Worm (Caenorhabditis elegans): ENCODE measurements around the gene T07C4.12.
A peak's percentile ranks its signal among the peaks of the same experiment; 100 is the strongest.

The T07C4.12 gene

DNA sequence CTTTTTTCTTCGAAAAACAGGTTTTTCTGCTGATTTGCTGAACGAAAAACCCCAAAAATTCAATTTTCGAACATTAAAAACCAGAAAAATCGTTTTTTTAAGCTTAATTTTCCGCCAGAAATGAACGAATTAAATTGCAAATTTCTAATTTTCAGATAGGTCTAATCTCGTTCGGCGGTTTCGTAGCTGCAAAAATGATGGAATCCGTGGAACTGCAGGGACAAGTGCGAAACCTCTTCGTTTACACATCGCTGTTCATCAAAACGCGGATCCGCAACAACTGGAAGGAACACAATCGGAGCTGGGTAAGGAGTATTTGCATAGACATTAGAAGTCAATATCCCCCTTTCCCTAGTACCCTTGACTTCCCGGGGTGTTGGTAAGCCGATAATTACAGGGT lies 3.6 kb upstream of the T07C4.12 start:
- TF ChIP-seq dsc-1 (tag; optimal IDR thresholded peaks at IDR 0.05) (no peak), fkh-10 (GFP tag; optimal IDR thresholded peaks at IDR 0.05) (no peak), elt-3 (tag; optimal IDR thresholded peaks at IDR 0.05) (no peak), aly-2 (tag; optimal IDR thresholded peaks at IDR 0.05) (no peak)

DNA sequence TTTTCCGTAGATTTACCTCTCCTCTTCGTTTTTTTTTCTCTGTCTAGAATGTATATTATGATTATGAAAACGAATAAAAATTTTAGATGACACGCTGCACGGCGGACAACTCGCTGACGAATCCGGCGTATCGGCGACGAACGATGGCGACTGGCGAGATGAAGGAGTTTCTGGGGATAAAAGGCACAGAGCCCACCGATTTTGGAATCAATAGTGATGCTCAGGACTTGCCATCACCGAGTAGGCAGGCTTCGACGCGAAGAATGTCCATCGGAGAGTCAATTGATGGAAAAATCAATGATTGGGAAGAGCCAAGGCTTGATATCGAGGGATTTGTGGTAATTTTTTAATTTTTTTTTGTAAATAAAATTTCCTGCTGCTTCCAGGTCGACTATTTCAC lies 2.6 kb upstream of the T07C4.12 start, which contains the start of gene ced-9:
TSS of gene ced-9 (plus strand) at position 87 of the 400 bp plus-strand sequence.
- TF ChIP-seq vab-15 (tag; optimal IDR thresholded peaks at IDR 0.05) (no peak), Y116A8C.19 (tag; optimal IDR thresholded peaks at IDR 0.05; ENCODE audit: borderline replicate concordance) (no peak), fkh-10 (GFP tag; optimal IDR thresholded peaks at IDR 0.05) (no peak), egl-13 (tag; optimal IDR thresholded peaks at IDR 0.05) (no peak), nhr-20 (tag; optimal IDR thresholded peaks at IDR 0.05) (no peak), zag-1 (tag; optimal IDR thresholded peaks at IDR 0.05) (no peak), tbx-2 (tag; optimal IDR thresholded peaks at IDR 0.05) (no peak), nhr-19 (GFP tag; conservative IDR thresholded peaks at IDR 0.05) (no peak), lsy-2 (tag; optimal IDR thresholded peaks at IDR 0.05) (no peak), isw-1 (GFP tag; IDR thresholded peaks at IDR 0.05) (no peak), hlh-17 (GFP tag; optimal IDR thresholded peaks at IDR 0.05; ENCODE audit: borderline replicate concordance) (no peak), ceh-63 (GFP tag; optimal IDR thresholded peaks at IDR 0.05) (no peak), skn-1 (tag; optimal IDR thresholded peaks at IDR 0.05) (no peak), lin-14 (GFP tag; optimal IDR thresholded peaks at IDR 0.05) (no peak)

DNA sequence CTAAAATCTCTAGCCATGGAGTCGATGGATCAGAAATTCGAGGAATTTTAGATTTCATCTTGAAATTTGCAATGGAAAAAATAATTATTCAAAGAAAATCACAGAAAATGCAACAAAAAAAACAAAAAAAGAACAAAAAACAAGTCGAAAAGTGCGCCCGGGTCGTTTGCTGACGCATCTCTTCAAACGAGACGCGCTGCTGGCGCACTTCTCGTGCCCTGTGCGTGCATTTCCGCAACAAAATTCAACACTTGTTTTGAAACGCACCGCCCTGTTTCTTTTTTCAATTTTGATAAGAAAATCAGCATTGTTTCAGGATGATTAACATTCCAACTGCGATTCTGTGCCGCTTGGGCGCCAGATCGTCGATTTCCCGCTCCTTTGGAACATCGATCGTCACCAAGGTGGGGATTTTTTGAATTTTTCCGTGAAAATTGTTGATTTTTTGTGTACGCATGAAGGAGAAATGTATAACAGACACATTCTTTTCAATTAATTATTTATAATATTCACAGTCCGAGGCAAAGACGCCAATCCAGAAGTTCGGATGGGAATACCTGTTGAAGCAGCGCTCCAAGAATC lies 1.6 kb upstream of the T07C4.12 start, which contains the start of the genes jmjd-4 and mev-1:
TSS of gene jmjd-4 (minus strand) at position 58 of the 582 bp plus-strand sequence.
TSS of gene mev-1 (plus strand) at position 317 of the 582 bp plus-strand sequence.
- TF ChIP-seq lin-15B (tag; optimal IDR thresholded peaks at IDR 0.05) = peak; percentile 81
- peak; percentile 86 to 92 for TF ChIP-seq lin-35 (GFP tag; optimal IDR thresholded peaks at IDR 0.05)
- TF ChIP-seq pax-3 (tag; optimal IDR thresholded peaks at IDR 0.05) = peak; percentile 76
- TF ChIP-seq elt-2 (tag; optimal IDR thresholded peaks at IDR 0.05) = peak; percentile 84
- peak; percentile 72 for TF ChIP-seq C16A3.4 (tag; optimal IDR thresholded peaks at IDR 0.05)
- peak; percentile 41 for TF ChIP-seq sox-4 (tag; optimal IDR thresholded peaks at IDR 0.05)
- TF ChIP-seq nhr-90 (tag; optimal IDR thresholded peaks at IDR 0.05; ENCODE audit: poor library complexity) = peak; percentile 91
- no peak for TF ChIP-seq vab-15 (tag; optimal IDR thresholded peaks at IDR 0.05)
- no peak for TF ChIP-seq zag-1 (tag; optimal IDR thresholded peaks at IDR 0.05)
- peak; percentile 89 for TF ChIP-seq swsn-7 (tag; optimal IDR thresholded peaks at IDR 0.05)
- no peak for TF ChIP-seq ama-1 (optimal IDR thresholded peaks at IDR 0.05)
- TF ChIP-seq jun-1 (tag; optimal IDR thresholded peaks at IDR 0.05) = peak; percentile 84
- TF ChIP-seq unc-98 (GFP tag; IDR thresholded peaks at IDR 0.05) = no peak; the same call in 1 of the 2 replicates
- peak; percentile 78 for TF ChIP-seq isw-1 (GFP tag; IDR thresholded peaks at IDR 0.05)
- peak; percentile 80 for TF ChIP-seq zip-4 (GFP tag; optimal IDR thresholded peaks at IDR 0.05)
- peak; percentile 81 to 92 (median 91) for TF ChIP-seq ceh-82 (tag; optimal IDR thresholded peaks at IDR 0.05)
- peak; percentile 96 for TF ChIP-seq rnt-1 (tag; optimal IDR thresholded peaks at IDR 0.05)
- peak; percentile 81 for TF ChIP-seq mab-9 (GFP tag; IDR thresholded peaks at IDR 0.05)
- TF ChIP-seq dpl-1 (GFP tag; optimal IDR thresholded peaks at IDR 0.05) = peak; percentile 84 to 87 (median 86)
- TF ChIP-seq ztf-11 (tag; optimal IDR thresholded peaks at IDR 0.05) = peak in 1 of 2 experiments; percentile 69
- peak; percentile 45; the same call in 1 of the 2 replicates for TF ChIP-seq ceh-88 (GFP tag; IDR thresholded peaks at IDR 0.05)
- no peak for TF ChIP-seq sptf-1 (tag; optimal IDR thresholded peaks at IDR 0.05)
- TF ChIP-seq snpc-4 (tag; optimal IDR thresholded peaks at IDR 0.05) = peak; percentile 82
- peak; percentile 48 for TF ChIP-seq nhr-77 (tag; optimal IDR thresholded peaks at IDR 0.05)
- peak; percentile 87 to 89 for TF ChIP-seq efl-1 (optimal IDR thresholded peaks at IDR 0.05)
- TF ChIP-seq efl-1 (GFP tag; optimal IDR thresholded peaks at IDR 0.05 in 1 of 2) = peak; percentile 84 to 99
- peak; percentile 93 for TF ChIP-seq nhr-71 (tag; optimal IDR thresholded peaks at IDR 0.05)
- TF ChIP-seq lir-3 (tag; optimal IDR thresholded peaks at IDR 0.05; ENCODE audit: poor library complexity) = peak; percentile 33
- TF ChIP-seq hlh-4 (tag; optimal IDR thresholded peaks at IDR 0.05) = no peak
- no peak for TF ChIP-seq tlp-1 (tag; optimal IDR thresholded peaks at IDR 0.05)
- no peak for TF ChIP-seq hpl-2 (GFP tag; optimal IDR thresholded peaks at IDR 0.05)
- TF ChIP-seq fkh-8 (tag; optimal IDR thresholded peaks at IDR 0.05) = peak; percentile 78
- TF ChIP-seq C34B4.2 (tag; optimal IDR thresholded peaks at IDR 0.05) = no peak
- peak; percentile 95 for TF ChIP-seq mep-1 (tag; optimal IDR thresholded peaks at IDR 0.05)
- peak; percentile 87 for TF ChIP-seq lin-14 (GFP tag; optimal IDR thresholded peaks at IDR 0.05)
